Worm (Caenorhabditis elegans): ENCODE data around the gene lyst-1.
A peak's percentile ranks its signal among the peaks of the same experiment; 100 is the strongest.

lyst-1 gene

ce11 chrX:12093992-12094391 lies 47.0 kb downstream of the lyst-1 start:
- TF ChIP-seq fkh-10 (GFP tag; optimal IDR thresholded peaks at IDR 0.05) (no peak), pqm-1 (tag; optimal IDR thresholded peaks at IDR 0.05) (no peak), mml-1 (tag; optimal IDR thresholded peaks at IDR 0.05) (no peak), aly-2 (tag; optimal IDR thresholded peaks at IDR 0.05) (no peak)

ce11 chrX:12093043-12093442 lies 47.9 kb downstream of the lyst-1 start, which contains the start of gene W03G11.4:
W03G11.4 (minus strand) TSS chrX:12093143.
- TF ChIP-seq daf-12 (tag; optimal IDR thresholded peaks at IDR 0.05) (no peak), pha-4 (tag; optimal IDR thresholded peaks at IDR 0.05) (no peak), ztf-4 (tag; optimal IDR thresholded peaks at IDR 0.05) (no peak), fkh-10 (GFP tag; optimal IDR thresholded peaks at IDR 0.05) (no peak), nfya-1 (tag; optimal IDR thresholded peaks at IDR 0.05; ENCODE audit: insufficient read depth) (no peak), nhr-28 (tag; optimal IDR thresholded peaks at IDR 0.05) (no peak), elt-3 (tag; optimal IDR thresholded peaks at IDR 0.05) (no peak), skn-1 (tag; optimal IDR thresholded peaks at IDR 0.05) (no peak), zag-1 (tag; optimal IDR thresholded peaks at IDR 0.05) (no peak), ceh-28 (tag; optimal IDR thresholded peaks at IDR 0.05) (no peak), mml-1 (tag; optimal IDR thresholded peaks at IDR 0.05) (no peak), unc-39 (tag; optimal IDR thresholded peaks at IDR 0.05) (no peak), elt-1 (tag; optimal IDR thresholded peaks at IDR 0.05) (no peak)

DNA sequence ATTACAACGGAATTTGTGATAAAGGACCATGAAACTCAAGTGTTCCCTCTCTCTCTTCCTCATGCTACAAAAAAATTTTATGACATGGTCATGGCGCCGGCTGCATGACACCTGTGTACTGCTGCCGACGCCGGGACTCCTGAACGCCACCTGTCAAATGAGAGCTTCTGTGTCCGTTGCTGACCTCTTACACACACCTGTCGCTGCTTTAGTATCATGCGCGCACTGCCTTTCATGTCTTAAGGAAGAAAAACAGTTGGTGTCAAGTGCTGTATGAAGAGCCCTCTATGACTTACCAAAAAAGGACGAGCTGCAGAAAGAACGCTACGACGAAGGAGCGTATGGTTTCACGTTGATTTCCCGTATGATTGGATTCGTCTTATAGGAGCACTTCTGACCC lies 48.3 kb downstream of the lyst-1 start:
- no peak for TF ChIP-seq skn-1 (tag; optimal IDR thresholded peaks at IDR 0.05)
- TF ChIP-seq ceh-28 (tag; optimal IDR thresholded peaks at IDR 0.05), result no peak
- TF ChIP-seq nhr-28 (tag; optimal IDR thresholded peaks at IDR 0.05), result no peak
- TF ChIP-seq ztf-4 (tag; optimal IDR thresholded peaks at IDR 0.05), result no peak

DNA sequence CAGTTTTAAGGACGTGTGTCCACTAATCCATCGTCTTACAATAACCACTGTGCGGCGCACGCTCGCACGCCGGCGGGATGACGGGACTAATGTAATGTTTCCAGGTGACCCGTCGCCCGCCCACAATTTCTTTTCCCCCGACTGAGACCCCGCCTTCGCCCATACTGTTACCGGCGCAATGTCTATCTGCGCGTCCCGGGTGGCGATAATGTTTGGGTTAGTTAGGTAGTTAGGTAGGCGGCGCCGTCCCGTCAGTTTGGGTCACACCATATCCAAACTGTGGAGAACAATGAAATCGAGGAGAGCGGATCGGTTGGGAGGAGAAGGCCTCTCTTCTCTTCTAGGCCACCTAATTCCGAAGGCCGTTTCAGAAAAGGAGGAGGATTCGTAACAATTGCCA lies 54.7 kb downstream of the lyst-1 start:
- no peak for TF ChIP-seq nhr-25 (tag; optimal IDR thresholded peaks at IDR 0.05)
- TF ChIP-seq lin-15B (tag; optimal IDR thresholded peaks at IDR 0.05), result no peak
- TF ChIP-seq skn-1 (tag; optimal IDR thresholded peaks at IDR 0.05), result no peak
- no peak for TF ChIP-seq mdl-1 (tag; optimal IDR thresholded peaks at IDR 0.05)
- TF ChIP-seq nhr-23 (tag; optimal IDR thresholded peaks at IDR 0.05), result no peak

ce11 chrX:12082813-12083212 lies 58.1 kb downstream of the lyst-1 start:
- no peak for TF ChIP-seq egl-27 (tag; optimal IDR thresholded peaks at IDR 0.05)
- TF ChIP-seq ZK546.5 (tag; optimal IDR thresholded peaks at IDR 0.05), result no peak
- no peak for TF ChIP-seq ama-1 (optimal IDR thresholded peaks at IDR 0.05)
- TF ChIP-seq nhr-23 (tag; optimal IDR thresholded peaks at IDR 0.05), result no peak
- no peak for TF ChIP-seq nhr-11 (tag; optimal IDR thresholded peaks at IDR 0.05)
- TF ChIP-seq fkh-10 (GFP tag; optimal IDR thresholded peaks at IDR 0.05), result peak; percentile 78
- no peak for TF ChIP-seq nhr-77 (tag; optimal IDR thresholded peaks at IDR 0.05)
- no peak for TF ChIP-seq mml-1 (tag; optimal IDR thresholded peaks at IDR 0.05)
- TF ChIP-seq daf-12 (tag; optimal IDR thresholded peaks at IDR 0.05), result no peak
- no peak for TF ChIP-seq lsy-12 (tag; optimal IDR thresholded peaks at IDR 0.05)
- no peak for TF ChIP-seq nhr-67 (tag; optimal IDR thresholded peaks at IDR 0.05)
- TF ChIP-seq R02D3.7 (tag; optimal IDR thresholded peaks at IDR 0.05), result no peak
- TF ChIP-seq unc-62 (GFP tag; optimal IDR thresholded peaks at IDR 0.05), result no peak
- TF ChIP-seq eor-1 (tag; optimal IDR thresholded peaks at IDR 0.05), result no peak
- no peak for TF ChIP-seq zag-1 (tag; optimal IDR thresholded peaks at IDR 0.05)
- no peak for TF ChIP-seq ztf-4 (tag; optimal IDR thresholded peaks at IDR 0.05)
- TF ChIP-seq ceh-28 (tag; optimal IDR thresholded peaks at IDR 0.05), result no peak
- TF ChIP-seq nfya-1 (tag; optimal IDR thresholded peaks at IDR 0.05; ENCODE audit: insufficient read depth), result peak; percentile 25

DNA sequence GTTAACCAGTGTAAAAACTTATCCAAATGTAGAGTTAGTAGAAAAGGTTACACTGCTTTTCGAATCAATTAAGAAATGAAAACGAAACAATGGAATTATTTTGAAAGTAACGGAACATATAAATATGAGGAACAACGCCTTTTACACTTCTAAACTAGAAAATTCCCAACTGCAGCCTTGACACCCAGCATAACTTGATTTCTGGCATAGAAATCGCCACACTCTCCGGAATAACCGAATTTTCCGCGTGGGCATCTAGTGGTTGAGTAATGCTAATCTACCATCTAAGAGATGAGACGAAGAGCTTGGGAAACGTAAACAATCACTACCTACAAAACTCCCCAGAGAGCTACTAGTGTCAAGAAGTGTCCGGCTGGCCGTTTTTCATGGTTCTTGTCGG lies 59.7 kb downstream of the lyst-1 start:
- no peak for TF ChIP-seq fos-1 (tag; optimal IDR thresholded peaks at IDR 0.05)
- peak; percentile 66 for TF ChIP-seq elt-1 (tag; optimal IDR thresholded peaks at IDR 0.05)

- peak; percentile 71 for TF ChIP-seq nhr-25 (tag; optimal IDR thresholded peaks at IDR 0.05)
- peak; percentile 24 for TF ChIP-seq nhr-23 (tag; optimal IDR thresholded peaks at IDR 0.05)
- TF ChIP-seq nfya-1 (tag; optimal IDR thresholded peaks at IDR 0.05; ENCODE audit: insufficient read depth), result peak; percentile 43
- no peak for TF ChIP-seq lin-15B (tag; optimal IDR thresholded peaks at IDR 0.05)
These were observed 60.3 kb downstream of the lyst-1 start for ce11 chrX:12080581-12081162.
